Fruit fly (Drosophila melanogaster) whole organism, larva: Measurements from ENCODE around the gene CG9287.

Experiments used
- noc ChIP-seq: fragments of 200-800 bp; sonication (Bioruptor generic); optimal IDR thresholded peaks from 3 replicates; lab custom pipeline; 2019; ENCODE audit warnings: missing biosample characterization, mild to moderate bottlenecking, missing genetic modification characterization, moderate library complexity

Gene CG9287

DNA sequence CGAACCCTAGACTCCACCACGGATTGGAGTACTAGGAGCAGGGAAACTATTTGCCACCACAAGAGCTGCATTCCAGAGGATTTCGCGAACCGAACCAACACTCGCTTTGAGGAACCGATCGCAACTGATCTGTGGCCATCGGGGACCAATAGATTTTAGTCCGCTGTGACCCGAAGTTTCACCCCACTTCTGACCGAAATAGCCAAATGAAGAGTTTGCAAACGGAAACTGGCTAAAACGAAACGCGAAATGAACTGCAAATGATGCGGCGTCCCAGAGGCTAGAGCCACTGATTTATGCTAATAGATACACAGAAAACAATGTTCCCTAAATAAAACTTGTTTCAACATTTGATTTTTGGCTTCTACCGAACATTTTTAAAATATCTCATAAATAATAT lies at the start of gene CG9287:
TSS of gene CG9287 (minus strand) at position 101 of the 400 bp plus-strand sequence.
- TF ChIP-seq noc (tag; lab: Kevin White, UChicago) = no peak

DNA sequence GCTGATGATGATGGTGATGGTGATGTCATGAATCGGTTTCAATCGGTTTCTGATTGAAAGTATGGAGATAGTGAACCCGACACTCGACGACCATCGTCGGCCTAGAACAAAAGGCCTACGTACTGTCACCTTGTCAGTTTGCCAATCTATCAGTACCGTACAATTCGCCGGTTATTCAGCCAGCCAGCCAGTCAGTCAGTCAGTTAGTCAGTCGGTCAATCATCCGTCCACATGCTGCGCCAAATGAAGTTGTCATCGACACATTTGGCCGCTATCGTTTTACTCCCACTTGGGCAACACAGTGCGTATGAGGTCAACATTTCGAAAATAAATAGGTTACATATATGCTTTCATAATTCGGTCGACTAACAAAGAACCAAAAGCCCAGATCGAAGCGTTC lies 41.4 kb upstream of the CG9287 start:
- no peak for TF ChIP-seq noc (tag; lab: Kevin White, UChicago)

DNA sequence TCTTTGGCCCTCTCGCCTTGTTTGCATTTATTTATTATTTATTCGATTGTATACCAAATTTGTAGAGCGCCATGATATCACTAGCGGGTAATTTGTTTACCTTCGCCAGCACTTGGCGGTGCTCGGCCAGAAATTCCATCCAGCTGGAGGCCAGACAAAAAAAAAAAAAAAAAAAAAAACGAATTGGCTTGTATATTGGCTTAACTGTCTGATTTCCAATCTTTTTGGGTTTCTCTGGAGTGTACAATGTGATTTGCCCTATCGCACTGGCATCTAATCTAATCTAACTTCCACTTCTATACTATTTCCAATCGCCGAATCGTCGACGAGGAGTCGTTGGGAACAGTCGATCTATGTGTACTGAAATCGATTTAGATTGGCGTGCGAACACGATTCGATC lies 40.1 kb upstream of the CG9287 start:
- peak; percentile 57 for TF ChIP-seq noc (tag; lab: Kevin White, UChicago)

DNA sequence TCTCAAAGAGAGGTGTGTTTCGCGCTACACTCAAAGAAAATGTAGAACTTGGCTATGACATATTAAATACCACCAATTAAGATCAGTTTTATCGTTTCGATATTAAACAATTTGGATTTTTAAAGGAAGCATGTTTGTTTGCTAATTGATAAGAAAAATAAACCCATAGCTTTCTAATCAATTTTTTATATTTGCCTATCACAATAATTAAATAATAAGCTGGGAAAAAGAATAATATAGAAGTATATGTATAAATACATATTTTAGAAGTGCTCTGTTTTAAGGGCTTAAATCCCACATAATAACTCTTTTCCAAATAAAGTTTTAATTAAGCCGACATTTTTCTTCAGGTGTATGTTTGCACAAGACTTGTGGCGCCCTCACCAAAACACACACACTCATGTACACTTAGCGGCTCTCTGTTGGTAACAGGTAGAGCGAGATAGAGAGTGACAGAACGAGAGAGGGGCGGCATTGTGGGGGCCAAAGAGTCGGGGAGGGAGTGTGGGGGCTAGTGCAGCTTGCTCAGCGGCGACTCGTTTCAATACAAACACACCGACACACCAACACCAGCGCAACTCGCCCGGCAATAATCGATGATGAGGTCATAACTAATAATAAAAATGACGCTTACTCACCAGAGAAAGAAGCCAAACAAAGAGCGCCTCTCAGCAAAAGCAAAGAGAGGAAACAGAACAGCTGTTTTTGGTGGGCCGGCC lies 38.2 kb upstream of the CG9287 start:
- peak; percentile 98 for TF ChIP-seq noc (tag; lab: Kevin White, UChicago)

dm6 chr2L:8716383-8716782 lies 36.8 kb upstream of the CG9287 start:
- no peak for TF ChIP-seq noc (tag; lab: Kevin White, UChicago)

DNA sequence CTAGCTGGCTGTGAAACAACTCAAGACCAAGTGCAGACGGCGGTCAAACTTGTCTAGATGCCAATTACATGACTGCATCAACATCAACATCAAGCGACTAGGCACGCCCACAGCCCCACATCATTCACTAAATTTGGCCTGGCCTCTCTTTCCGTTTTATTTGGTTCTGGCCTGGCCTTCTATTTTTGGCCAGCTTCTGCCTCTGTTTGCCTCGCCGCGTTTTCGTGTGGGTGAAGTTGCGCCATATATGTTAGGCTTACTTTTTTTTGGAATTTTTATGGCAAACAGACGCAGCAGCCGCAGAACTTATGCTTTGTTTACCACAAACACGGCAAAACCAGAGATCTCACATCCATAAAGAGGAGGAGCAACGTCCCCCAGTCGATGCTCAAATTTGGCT lies 35.8 kb upstream of the CG9287 start:
- no peak for TF ChIP-seq noc (tag; lab: Kevin White, UChicago)

DNA sequence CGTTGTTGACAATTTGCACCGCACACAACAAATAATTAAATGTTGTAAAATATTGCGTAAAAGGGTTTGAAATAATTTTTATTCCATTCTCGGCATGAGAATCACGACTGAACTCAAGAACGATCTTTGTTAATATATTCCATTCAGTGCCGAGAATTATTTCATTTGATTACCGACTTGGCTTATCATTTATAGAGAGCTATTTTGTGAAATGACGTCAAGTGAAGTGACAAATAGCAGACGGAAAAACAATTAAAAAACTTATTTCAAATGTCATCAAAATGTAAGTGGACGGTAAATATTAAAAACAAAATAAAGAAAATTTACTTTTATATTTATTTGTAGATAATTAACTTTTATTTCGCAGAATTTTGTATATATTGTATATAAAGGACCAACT lies 34.9 kb upstream of the CG9287 start:
- TF ChIP-seq noc (tag; lab: Kevin White, UChicago) = no peak

DNA sequence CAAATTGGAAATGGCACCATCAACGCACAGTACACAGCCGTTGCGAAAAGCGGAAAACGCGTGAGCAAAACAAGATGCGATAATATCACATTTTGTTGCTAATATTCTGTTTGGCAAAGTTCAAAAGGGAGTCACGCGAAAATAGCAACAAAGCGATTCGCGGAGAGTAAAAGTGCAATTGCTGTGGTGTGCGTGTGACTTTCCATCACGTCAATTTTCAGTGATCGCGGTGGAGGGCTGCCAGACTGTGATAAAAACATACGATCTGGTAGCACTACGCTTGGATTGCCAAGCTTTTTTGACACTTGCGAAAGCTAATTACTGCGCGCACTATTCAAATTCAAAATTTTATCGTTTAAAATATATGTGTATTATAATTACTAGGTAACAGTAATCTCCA lies 29.8 kb upstream of the CG9287 start, which contains the start of gene Hnf4:
TSS of gene Hnf4 (minus strand) at position 199 of the 400 bp plus-strand sequence.
- peak; percentile 4 for TF ChIP-seq noc (tag; lab: Kevin White, UChicago)

DNA sequence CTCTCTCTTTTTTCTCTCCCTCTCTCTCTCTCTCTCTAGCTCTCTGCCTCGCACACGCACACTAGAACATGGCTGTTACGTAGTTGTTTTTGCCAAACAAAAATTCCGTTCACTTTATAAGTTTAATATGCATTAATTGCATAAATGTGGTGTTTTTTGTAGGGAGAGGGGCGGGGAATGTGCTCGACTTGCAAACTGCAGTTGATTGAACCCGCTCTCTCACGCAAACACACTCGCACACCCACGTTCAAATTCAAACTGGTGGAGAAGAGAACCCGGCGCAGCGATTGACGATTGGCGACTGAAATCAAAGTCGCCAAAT lies 29.4 kb upstream of the CG9287 start:
- no peak for TF ChIP-seq noc (tag; lab: Kevin White, UChicago)

DNA sequence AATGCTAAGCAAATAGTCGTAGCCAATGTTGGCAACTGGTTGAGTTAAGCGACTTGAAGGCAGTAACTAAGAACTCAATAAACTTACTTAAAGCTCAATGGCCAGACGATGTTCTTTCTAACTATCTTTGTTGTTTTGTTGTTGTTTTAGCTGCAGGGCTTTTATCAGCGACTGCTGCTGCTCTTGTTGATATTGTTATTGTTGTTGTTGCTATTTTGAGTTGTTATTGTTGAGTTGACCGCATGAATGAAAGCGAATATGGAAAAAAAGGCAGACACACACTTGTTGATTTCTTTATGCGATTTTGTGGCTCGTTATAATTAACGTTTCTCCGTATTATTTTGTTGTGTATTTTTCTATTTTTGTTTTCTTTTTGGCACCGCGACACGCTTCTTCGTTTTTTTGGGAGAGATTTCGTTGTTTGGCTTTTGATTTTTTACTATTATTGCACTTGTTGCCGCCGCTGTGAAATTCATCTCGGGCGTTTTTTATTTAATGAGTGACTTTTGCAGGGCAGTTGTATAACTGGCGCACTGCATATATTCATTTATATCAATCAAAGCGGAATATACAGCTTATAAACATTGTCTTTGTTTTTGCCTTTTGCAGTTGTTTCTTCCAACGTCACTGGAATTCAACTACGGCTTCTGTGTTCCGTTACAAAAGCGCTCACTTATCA lies 28.9 kb upstream of the CG9287 start:
- TF ChIP-seq noc (tag; lab: Kevin White, UChicago) = no peak

- no peak for TF ChIP-seq noc (tag; lab: Kevin White, UChicago)
These were observed 27.9 kb upstream of the CG9287 start for dm6 chr2L:8707522-8707921.

- TF ChIP-seq noc (tag; lab: Kevin White, UChicago) = peak; percentile 72
These were observed 25.3 kb upstream of the CG9287 start, which contains the start of gene CatB for dm6 chr2L:8704648-8705622. CatB (plus strand) TSS chr2L:8705572.

dm6 chr2L:8702907-8703626 lies 23.5 kb upstream of the CG9287 start:
- no peak for TF ChIP-seq noc (tag; lab: Kevin White, UChicago)

DNA sequence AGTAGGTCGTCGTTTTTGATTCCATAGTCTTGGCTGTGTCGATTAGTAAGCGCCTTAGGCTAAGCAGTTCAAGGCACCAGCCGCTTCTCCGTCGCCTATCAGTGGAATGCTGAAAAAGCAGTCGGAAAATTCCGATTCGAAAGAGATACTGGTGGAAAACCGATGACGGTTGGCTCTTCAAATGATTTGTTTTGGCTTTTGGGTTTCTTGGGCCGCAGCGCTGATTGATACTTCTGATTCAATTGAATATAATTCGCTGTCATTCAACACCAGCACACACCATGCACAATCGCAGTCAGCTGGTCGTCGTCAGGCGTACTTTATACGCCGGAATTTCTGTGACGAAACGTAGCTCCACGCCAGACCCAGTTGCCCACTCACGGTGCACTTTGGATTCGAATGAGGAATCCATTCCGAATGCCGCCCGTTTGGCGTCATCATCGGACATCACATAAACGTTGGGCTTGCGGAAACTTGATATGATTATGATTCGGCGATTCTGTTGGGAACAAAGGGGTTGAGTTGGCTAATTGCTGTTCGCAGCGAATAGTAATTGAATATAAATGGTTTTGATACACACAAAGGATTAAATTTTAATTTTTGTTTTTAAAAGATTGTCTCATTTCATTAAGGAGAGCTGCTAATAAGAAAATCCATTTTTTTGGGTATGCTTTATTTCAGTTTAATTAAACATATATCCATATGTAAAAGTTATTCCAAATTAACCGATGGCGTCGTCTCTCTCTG lies 21.4 kb upstream of the CG9287 start:
- TF ChIP-seq noc (tag; lab: Kevin White, UChicago) = no peak
